Fruit fly (Drosophila melanogaster) whole organism, embryonic: Measurements from ENCODE around the gene lbe.

Experiments
- Blimp-1 ChIP-seq: fragments of 200-800 bp; sonication (Bioruptor generic); optimal IDR thresholded peaks from 3 replicates; lab custom pipeline; 2018; ENCODE audit warnings: missing biosample characterization, missing genetic modification characterization, mild to moderate bottlenecking, moderate library complexity, missing genetic modification reagents
- BtbVII ChIP-seq: fragments of 200-800 bp; sonication (Bioruptor generic); optimal IDR thresholded peaks from 3 replicates; lab custom pipeline; 2017; ENCODE audit warnings: missing biosample characterization, mild to moderate bottlenecking, missing genetic modification characterization
- Bteb2 ChIP-seq: fragments of 200-800 bp; sonication (Bioruptor generic); optimal IDR thresholded peaks from 2 replicates; lab custom pipeline; 2016; ENCODE audit warnings: missing biosample characterization, missing genetic modification characterization
- CG12071 ChIP-seq: fragments of 200-800 bp; sonication (Bioruptor generic); optimal IDR thresholded peaks from 3 replicates; lab custom pipeline; 2018; ENCODE audit warnings: missing biosample characterization, mild to moderate bottlenecking, missing genetic modification characterization
- CG13296 ChIP-seq: fragments of 200-800 bp; sonication (Bioruptor generic); optimal IDR thresholded peaks from 3 replicates; lab custom pipeline; 2018; ENCODE audit warnings: missing biosample characterization, mild to moderate bottlenecking, missing genetic modification characterization
- CG13424 ChIP-seq: fragments of 200-800 bp; sonication (Bioruptor generic); optimal IDR thresholded peaks from 2 replicates; lab custom pipeline; 2019; ENCODE audit warnings: missing biosample characterization, mild to moderate bottlenecking, missing genetic modification characterization, moderate library complexity
- CG14965 ChIP-seq: fragments of 200-800 bp; sonication (Bioruptor generic); optimal IDR thresholded peaks from 2 replicates; lab custom pipeline; 2016; ENCODE audit warnings: missing biosample characterization, missing genetic modification characterization, borderline replicate concordance
- CG15269 ChIP-seq: fragments of 200-800 bp; sonication (Bioruptor generic); optimal IDR thresholded peaks from 2 replicates; lab custom pipeline; 2018; ENCODE audit warnings: missing biosample characterization, mild to moderate bottlenecking, missing genetic modification characterization, moderate library complexity
- CG2199 ChIP-seq: fragments of 200-800 bp; sonication (Bioruptor generic); IDR thresholded peaks from 3 replicates; pipeline ENCODE4 v1.3.6; 2022; ENCODE audit warnings: missing biosample characterization, missing genetic modification characterization
- CG2678 ChIP-seq: fragments of 200-800 bp; sonication (Bioruptor generic); optimal IDR thresholded peaks from 3 replicates; lab custom pipeline; 2019; ENCODE audit warnings: missing biosample characterization, mild to moderate bottlenecking, missing genetic modification characterization, moderate library complexity
- CG2889 ChIP-seq: fragments of 200-800 bp; sonication (Bioruptor generic); IDR thresholded peaks from 3 replicates; pipeline ENCODE4 v1.3.6; 2022; ENCODE audit warnings: missing biosample characterization, missing genetic modification characterization
- CG32772 ChIP-seq: fragments of 200-800 bp; sonication (Bioruptor generic); IDR thresholded peaks from 2 replicates; pipeline ENCODE4 v1.3.6; 2022; ENCODE audit warnings: missing biosample characterization, missing genetic modification characterization
- CG4282 ChIP-seq: fragments of 200-800 bp; sonication (Bioruptor generic); optimal IDR thresholded peaks from 2 replicates; lab custom pipeline; 2016; ENCODE audit warnings: missing biosample characterization, missing genetic modification characterization
- CG4730 ChIP-seq: fragments of 200-800 bp; sonication (Bioruptor generic); IDR thresholded peaks from 2 replicates; pipeline ENCODE4 v1.3.6; 2022; ENCODE audit warnings: missing biosample characterization, missing genetic modification characterization
- CG8281 ChIP-seq: fragments of 200-800 bp; sonication (Bioruptor generic); optimal IDR thresholded peaks from 2 replicates; lab custom pipeline; 2018; ENCODE audit warnings: missing biosample characterization, mild to moderate bottlenecking, missing genetic modification characterization, moderate library complexity
- CG8944 ChIP-seq: fragments of 200-800 bp; sonication (Bioruptor generic); optimal IDR thresholded peaks from 3 replicates; lab custom pipeline; 2016; ENCODE audit warnings: missing biosample characterization, missing genetic modification characterization
- CG9932 ChIP-seq: fragments of 200-800 bp; sonication (Bioruptor generic); IDR thresholded peaks from 2 replicates; pipeline ENCODE4 v1.3.6; 2022; ENCODE audit warnings: missing biosample characterization, missing genetic modification characterization
- Drgx ChIP-seq: fragments of 200-800 bp; sonication (Bioruptor generic); IDR thresholded peaks from 2 replicates; pipeline ENCODE4 v1.3.6; 2022; ENCODE audit warnings: missing biosample characterization, missing genetic modification characterization
- Fer3 ChIP-seq: fragments of 200-800 bp; sonication (Bioruptor generic); optimal IDR thresholded peaks from 2 replicates; lab custom pipeline; 2018; ENCODE audit warnings: missing biosample characterization, mild to moderate bottlenecking, missing genetic modification characterization, moderate library complexity
- GATAe ChIP-seq: fragments of 200-800 bp; sonication (Bioruptor generic); conservative IDR thresholded peaks from 2 replicates; pipeline ENCODE4 v1.3.6; 2022; ENCODE audit warnings: missing biosample characterization, missing genetic modification characterization
- HLH54F ChIP-seq: fragments of 200-800 bp; sonication (Bioruptor generic); optimal IDR thresholded peaks from 3 replicates; lab custom pipeline; 2016; ENCODE audit warnings: missing biosample characterization, missing genetic modification characterization
- Hmx ChIP-seq: fragments of 200-800 bp; sonication (Bioruptor generic); optimal IDR thresholded peaks from 2 replicates; lab custom pipeline; 2016; ENCODE audit warnings: missing biosample characterization, missing genetic modification characterization
- Hsf ChIP-seq: fragments of 200-800 bp; sonication (Bioruptor generic); optimal IDR thresholded peaks from 3 replicates; lab custom pipeline; 2016; ENCODE audit warnings: missing biosample characterization, missing genetic modification characterization
- Kr ChIP-seq: fragments of 200-800 bp; sonication (Bioruptor generic); optimal IDR thresholded peaks from 2 replicates; lab custom pipeline; 2017; ENCODE audit warnings: missing biosample characterization, mild to moderate bottlenecking, missing genetic modification characterization
- Myb ChIP-seq: fragments of 200-800 bp; sonication (Bioruptor generic); optimal IDR thresholded peaks from 2 replicates; lab custom pipeline; 2016; ENCODE audit warnings: missing biosample characterization, missing genetic modification characterization
- NFAT ChIP-seq: fragments of 200-800 bp; sonication (Bioruptor generic); IDR thresholded peaks from 2 replicates; pipeline ENCODE4 v1.3.6; 2022; ENCODE audit warnings: missing biosample characterization, missing genetic modification characterization
- NfI ChIP-seq: fragments of 200-800 bp; sonication (Bioruptor generic); optimal IDR thresholded peaks from 3 replicates; lab custom pipeline; 2018; ENCODE audit warnings: missing biosample characterization, mild to moderate bottlenecking, missing genetic modification characterization, moderate library complexity
- Optix ChIP-seq: fragments of 200-800 bp; sonication (Bioruptor generic); IDR thresholded peaks from 3 replicates; pipeline ENCODE4 v1.3.6; 2022; ENCODE audit warnings: missing biosample characterization, missing genetic modification characterization
- Rfx ChIP-seq: fragments of 200-800 bp; sonication (Bioruptor generic); IDR thresholded peaks from 2 replicates; pipeline ENCODE4 v1.3.6; 2022; ENCODE audit warnings: missing biosample characterization, missing genetic modification characterization
- Sin3A ChIP-seq: fragments of >200 bp; optimal IDR thresholded peaks from 2 replicates; lab custom pipeline; 2018
- ab ChIP-seq: fragments of 200-800 bp; sonication (Bioruptor generic); optimal IDR thresholded peaks from 2 replicates; lab custom pipeline; 2016; ENCODE audit warnings: missing biosample characterization, missing genetic modification characterization
- ara ChIP-seq: fragments of 200-800 bp; sonication (Bioruptor generic); IDR thresholded peaks from 2 replicates; pipeline ENCODE4 v1.3.6; 2022; ENCODE audit warnings: missing biosample characterization, missing genetic modification characterization
- bigmax ChIP-seq: fragments of 200-800 bp; sonication (Bioruptor generic); optimal IDR thresholded peaks from 2 replicates; lab custom pipeline; 2018; ENCODE audit warnings: missing biosample characterization, mild to moderate bottlenecking, missing genetic modification characterization
- btn ChIP-seq: fragments of 200-800 bp; sonication (Bioruptor generic); optimal IDR thresholded peaks from 2 replicates; lab custom pipeline; 2016; ENCODE audit warnings: missing biosample characterization, missing genetic modification characterization
- dmrt99B ChIP-seq: fragments of 200-800 bp; sonication (Bioruptor generic); optimal IDR thresholded peaks from 2 replicates; lab custom pipeline; 2018; ENCODE audit warnings: missing biosample characterization, mild to moderate bottlenecking, missing genetic modification characterization, moderate library complexity
- ems ChIP-seq: fragments of 200-800 bp; sonication (Bioruptor generic); optimal IDR thresholded peaks from 3 replicates; lab custom pipeline; 2016; ENCODE audit warnings: missing biosample characterization, missing genetic modification characterization
- eve ChIP-seq, 2 experiments: fragments of >200 bp; optimal IDR thresholded peaks; 2 replicates each; lab custom pipeline; 2017; ENCODE audit warnings: missing biosample characterization in 2 of 2, missing genetic modification characterization in 2 of 2
- ewg ChIP-seq: fragments of 200-800 bp; sonication (Bioruptor generic); optimal IDR thresholded peaks from 3 replicates; lab custom pipeline; 2017; ENCODE audit warnings: mild to moderate bottlenecking, missing biosample characterization, missing genetic modification reagents, missing genetic modification characterization
- fd102C ChIP-seq: fragments of 200-800 bp; sonication (Bioruptor generic); optimal IDR thresholded peaks from 2 replicates; lab custom pipeline; 2018; ENCODE audit warnings: missing biosample characterization, mild to moderate bottlenecking, missing genetic modification characterization, moderate library complexity
- gce ChIP-seq: fragments of 200-800 bp; sonication (Bioruptor generic); IDR thresholded peaks from 3 replicates; pipeline ENCODE4 v1.3.6; 2022; ENCODE audit warnings: missing biosample characterization, missing genetic modification characterization
- gro ChIP-seq: fragments of 200-800 bp; sonication (Bioruptor generic); optimal IDR thresholded peaks from 2 replicates; lab custom pipeline; 2016; ENCODE audit warnings: missing biosample characterization, missing genetic modification characterization
- gsb ChIP-seq: fragments of 200-800 bp; sonication (Bioruptor generic); IDR thresholded peaks from 2 replicates; pipeline ENCODE4 v1.3.6; 2022; ENCODE audit warnings: missing biosample characterization, missing genetic modification characterization
- h ChIP-seq: fragments of >200 bp; optimal IDR thresholded peaks from 2 replicates; lab custom pipeline; 2017
- lmd ChIP-seq: fragments of 200-800 bp; sonication (Bioruptor generic); IDR thresholded peaks from 2 replicates; pipeline ENCODE4 v1.3.6; 2022; ENCODE audit warnings: missing biosample characterization, missing genetic modification characterization
- nerfin-1 ChIP-seq: fragments of 200-800 bp; sonication (Bioruptor generic); optimal IDR thresholded peaks from 3 replicates; lab custom pipeline; 2019; ENCODE audit warnings: missing biosample characterization, mild to moderate bottlenecking, missing genetic modification characterization, moderate library complexity
- odd ChIP-seq: fragments of 200-800 bp; sonication (Bioruptor generic); optimal IDR thresholded peaks from 2 replicates; lab custom pipeline; 2017; ENCODE audit warnings: missing biosample characterization, mild to moderate bottlenecking, missing genetic modification characterization
- pros ChIP-seq: fragments of 200-800 bp; sonication (Bioruptor generic); optimal IDR thresholded peaks from 3 replicates; lab custom pipeline; 2019; ENCODE audit warnings: missing biosample characterization, mild to moderate bottlenecking, missing genetic modification characterization, moderate library complexity
- seq ChIP-seq: fragments of 200-800 bp; sonication (Bioruptor generic); IDR thresholded peaks from 2 replicates; pipeline ENCODE4 v1.3.6; 2022; ENCODE audit warnings: missing biosample characterization, missing genetic modification characterization
- tll ChIP-seq, 2 experiments: fragments of 200-800 bp in 1 of 2; fragments of >200 bp in 1 of 2; sonication (Bioruptor generic) in 1 of 2; optimal IDR thresholded peaks; 2 replicates each; lab custom pipeline; 2017 to 2019; ENCODE audit warnings: missing biosample characterization in 2 of 2, missing genetic modification characterization in 2 of 2, mild to moderate bottlenecking in 1 of 2, moderate library complexity in 1 of 2
- vfl ChIP-seq: fragments of 200-800 bp; sonication (Bioruptor generic); optimal IDR thresholded peaks from 2 replicates; lab custom pipeline; 2016; ENCODE audit warnings: missing biosample characterization, missing genetic modification characterization
- wdn ChIP-seq: fragments of 200-800 bp; sonication (Bioruptor generic); IDR thresholded peaks from 2 replicates; pipeline ENCODE4 v1.3.6; 2022; ENCODE audit warnings: missing biosample characterization, missing genetic modification characterization
- wek ChIP-seq: fragments of 200-800 bp; sonication (Bioruptor generic); optimal IDR thresholded peaks from 3 replicates; lab custom pipeline; 2018; ENCODE audit warnings: missing biosample characterization, mild to moderate bottlenecking, missing genetic modification characterization, moderate library complexity
- zfh2 ChIP-seq: fragments of 200-800 bp; sonication (Bioruptor generic); optimal IDR thresholded peaks from 2 replicates; lab custom pipeline; 2016; ENCODE audit warnings: missing biosample characterization, missing genetic modification characterization

Gene lbe

dm6 chr3R:21419932-21420331, 26.4 kb downstream of the lbe start (continued):
- TF ChIP-seq tll (GFP tag; optimal IDR thresholded peaks at IDR 0.05; lab: Kevin White, UChicago) (no peak), CG15269 (tag; lab: Kevin White, UChicago) (peak; percentile 37), Myb (no peak), CG2678 (no peak), HLH54F (GFP tag; lab: Kevin White, UChicago) (no peak), dmrt99B (tag; lab: Kevin White, UChicago) (peak; percentile 71), CG2199 (GFP tag; lab: Robert Waterston, UW) (no peak), bigmax (no peak), CG4282 (GFP tag; lab: Kevin White, UChicago) (no peak), zfh2 (no peak), btn (GFP tag; lab: Kevin White, UChicago) (no peak), CG13424 (tag; lab: Kevin White, UChicago) (peak; percentile 40), Sin3A (lab: Kevin White, UChicago) (no peak), seq (GFP tag; lab: Robert Waterston, UW) (no peak), h (lab: Kevin White, UChicago) (no peak), CG2889 (GFP tag; lab: Robert Waterston, UW) (no peak), wek (GFP tag; lab: Kevin White, UChicago) (no peak), Kr (no peak), CG14965 (GFP tag; lab: Kevin White, UChicago) (no peak), BtbVII (GFP tag; lab: Kevin White, UChicago) (peak; percentile 34), NfI (no peak), nerfin-1 (tag; lab: Kevin White, UChicago) (peak; percentile 34), odd (no peak), eve (GFP tag; optimal IDR thresholded peaks at IDR 0.05; lab: Kevin White, UChicago) (no peak), ab (no peak), ems (GFP tag; lab: Kevin White, UChicago) (no peak), CG9932 (no peak), Optix (GFP tag; lab: Robert Waterston, UW) (no peak), Hmx (GFP tag; lab: Kevin White, UChicago) (no peak), Blimp-1 (peak; percentile 48), CG8944 (no peak), gce (GFP tag; lab: Robert Waterston, UW) (no peak), Rfx (GFP tag; lab: Robert Waterston, UW) (peak; percentile 72), ewg (GFP tag; lab: Kevin White, UChicago) (no peak), Fer3 (tag; lab: Kevin White, UChicago) (peak; percentile 35), fd102C (GFP tag; lab: Kevin White, UChicago) (no peak), CG13296 (GFP tag; lab: Kevin White, UChicago) (peak; percentile 14), Drgx (peak; percentile 39; the same call in 1 of the 2 replicates), CG4730 (no peak), CG12071 (GFP tag; lab: Kevin White, UChicago) (no peak), lmd (GFP tag; lab: Robert Waterston, UW) (peak; percentile 60), CG32772 (GFP tag; lab: Robert Waterston, UW) (peak; percentile 54), ara (GFP tag; lab: Robert Waterston, UW) (peak; percentile 54), CG8281 (tag; lab: Kevin White, UChicago) (no peak), NFAT (GFP tag; lab: Robert Waterston, UW) (no peak), Bteb2 (GFP tag; lab: Kevin White, UChicago) (no peak), pros (no peak), gsb (no peak; the same call in 1 of the 2 replicates), Hsf (no peak), wdn (GFP tag; lab: Robert Waterston, UW) (no peak), gro (GFP tag; lab: Kevin White, UChicago) (no peak), GATAe (GFP tag; lab: Robert Waterston, UW) (no peak), vfl (no peak)
